Worm (Caenorhabditis elegans) whole organism, L1 larva: ENCODE results near the gene wago-4.

Experiments used
- C16A3.4 ChIP-seq: fragments of 150-350 bp; optimal IDR thresholded peaks from 2 replicates; lab custom pipeline; 2014; ENCODE audit warnings: missing biosample characterization, missing genetic modification characterization
- F16B12.6 ChIP-seq: fragments of 150-350 bp; optimal IDR thresholded peaks from 2 replicates; lab custom pipeline; 2014; ENCODE audit warnings: missing biosample characterization, missing genetic modification characterization
- aha-1 ChIP-seq: fragments of 150-350 bp; optimal IDR thresholded peaks from 2 replicates; lab custom pipeline; 2014; ENCODE audit warnings: missing biosample characterization, missing genetic modification characterization
- aly-2 ChIP-seq: fragments of 150-350 bp; optimal IDR thresholded peaks from 2 replicates; lab custom pipeline; 2014; ENCODE audit warnings: missing biosample characterization, missing genetic modification characterization
- blmp-1 ChIP-seq: fragments of 150-350 bp; optimal IDR thresholded peaks from 2 replicates; lab custom pipeline; 2014; ENCODE audit warnings: missing biosample characterization, missing genetic modification characterization
- ceh-82 ChIP-seq, 3 experiments: fragments of 150-350 bp in 1 of 3; sonication (generic microtip) in 2 of 3; optimal IDR thresholded peaks; 2 replicates each; lab custom pipeline; 2014 to 2017; ENCODE audit warnings: missing biosample characterization in 3 of 3, missing genetic modification characterization in 3 of 3
- ceh-88 ChIP-seq: fragments of 200-800 bp; sonication (Bioruptor generic); IDR thresholded peaks from 2 replicates; pipeline ENCODE4 v1.3.6; 2022; ENCODE audit warnings: missing genetic modification characterization, missing compliant biosample characterization
- ceh-90 ChIP-seq: sonication (generic microtip); optimal IDR thresholded peaks from 2 replicates; lab custom pipeline; 2016; ENCODE audit warnings: missing genetic modification characterization, missing compliant biosample characterization
- dpl-1 ChIP-seq, 3 experiments: fragments of 150-350 bp in 2 of 3; sonication (generic microtip) in 1 of 3; optimal IDR thresholded peaks; 2 replicates each; lab custom pipeline; 2014 to 2017; ENCODE audit warnings: missing biosample characterization in 3 of 3, missing genetic modification characterization in 3 of 3, missing genetic modification reagents in 3 of 3
- efl-1 ChIP-seq, 4 experiments: fragments of 150-350 bp; optimal IDR thresholded peaks in 3 of 4; peaks in 1 of 4; 1 replicate in 1 of 4; 2 replicates in 3 of 4; lab custom pipeline; 2014; ENCODE audit warnings: missing biosample characterization in 2 of 4, missing genetic modification characterization in 2 of 4, missing genetic modification reagents in 2 of 4
- efl-3 ChIP-seq: fragments of 200-800 bp; sonication (Bioruptor generic); optimal IDR thresholded peaks from 2 replicates; lab custom pipeline; 2018; ENCODE audit warnings: mild to moderate bottlenecking, missing genetic modification characterization, missing compliant biosample characterization
- egl-13 ChIP-seq: sonication (generic microtip); optimal IDR thresholded peaks from 2 replicates; lab custom pipeline; 2016; ENCODE audit warnings: missing genotype, missing genetic modification reagents, missing genetic modification characterization, missing compliant biosample characterization
- egl-27 ChIP-seq, 2 experiments: fragments of 150-350 bp in 1 of 2; sonication (generic microtip); optimal IDR thresholded peaks; 3 replicates each; lab custom pipeline; 2017 to 2018; ENCODE audit warnings: missing biosample characterization in 2 of 2, missing genetic modification characterization in 2 of 2, missing genetic modification reagents in 2 of 2
- elt-2 ChIP-seq: sonication (generic microtip); optimal IDR thresholded peaks from 2 replicates; lab custom pipeline; 2016; ENCODE audit warnings: missing genetic modification characterization, mild to moderate bottlenecking, inconsistent platforms, missing compliant biosample characterization, missing genetic modification reagents
- elt-3 ChIP-seq, 6 experiments: fragments of 150-350 bp in 1 of 6; sonication (generic microtip); optimal IDR thresholded peaks; 2 replicates each; lab custom pipeline; 2017 to 2018; ENCODE audit warnings: missing biosample characterization in 6 of 6, missing genetic modification characterization in 6 of 6, inconsistent platforms in 1 of 6
- ets-5 ChIP-seq: fragments of 200-800 bp; sonication (Bioruptor generic); IDR thresholded peaks from 2 replicates; pipeline ENCODE4 v1.3.6; 2022; ENCODE audit warnings: missing genetic modification characterization, missing compliant biosample characterization
- fkh-8 ChIP-seq: sonication (generic microtip); optimal IDR thresholded peaks from 2 replicates; lab custom pipeline; 2016; ENCODE audit warnings: mild to moderate bottlenecking, missing genetic modification characterization, missing compliant biosample characterization
- fos-1 ChIP-seq: fragments of 150-350 bp; optimal IDR thresholded peaks from 2 replicates; lab custom pipeline; 2014; ENCODE audit warnings: missing biosample characterization, missing genetic modification characterization
- grh-1 ChIP-seq: fragments of 200-800 bp; sonication (Bioruptor generic); IDR thresholded peaks from 2 replicates; pipeline ENCODE4 v1.3.6; 2022; ENCODE audit warnings: missing genetic modification reagents, missing genetic modification characterization, missing compliant biosample characterization
- hlh-17 ChIP-seq: fragments of 200-800 bp; sonication (Bioruptor generic); optimal IDR thresholded peaks from 2 replicates; lab custom pipeline; 2018; ENCODE audit warnings: missing genetic modification characterization, mild to moderate bottlenecking, missing compliant biosample characterization, moderate library complexity, borderline replicate concordance
- jun-1 ChIP-seq: fragments of 150-350 bp; optimal IDR thresholded peaks from 2 replicates; lab custom pipeline; 2014; ENCODE audit warnings: missing biosample characterization, missing genetic modification reagents, missing genetic modification characterization
- lin-15B ChIP-seq: fragments of 150-350 bp; sonication (generic microtip); optimal IDR thresholded peaks from 3 replicates; lab custom pipeline; 2014; ENCODE audit warnings: missing biosample characterization, missing genetic modification characterization
- lin-35 ChIP-seq, 2 experiments: fragments of 150-350 bp; optimal IDR thresholded peaks; 2 replicates each; lab custom pipeline; 2014; ENCODE audit warnings: missing biosample characterization in 2 of 2, missing genetic modification characterization in 2 of 2, missing genetic modification reagents in 2 of 2
- lin-39 ChIP-seq: fragments of 150-350 bp; optimal IDR thresholded peaks from 2 replicates; lab custom pipeline; 2014; ENCODE audit warnings: missing biosample characterization, missing genetic modification reagents, missing genetic modification characterization
- lir-3 ChIP-seq: sonication (generic microtip); optimal IDR thresholded peaks from 2 replicates; lab custom pipeline; 2016; ENCODE audit warnings: mild to moderate bottlenecking, missing genetic modification characterization, moderate library complexity, missing compliant biosample characterization; ENCODE audit not compliant: poor library complexity
- mab-9 ChIP-seq: fragments of 200-800 bp; sonication (Bioruptor generic); IDR thresholded peaks from 2 replicates; pipeline ENCODE4 v1.3.6; 2022; ENCODE audit warnings: missing genetic modification reagents, missing genetic modification characterization, missing compliant biosample characterization
- mdl-1 ChIP-seq, 2 experiments: fragments of 150-350 bp; optimal IDR thresholded peaks; 2 replicates each; lab custom pipeline; 2014 to 2017; ENCODE audit warnings: missing biosample characterization in 2 of 2, missing genetic modification characterization in 2 of 2, inconsistent platforms in 1 of 2
- mef-2 ChIP-seq: fragments of 150-350 bp; optimal IDR thresholded peaks from 2 replicates; lab custom pipeline; 2014; ENCODE audit warnings: missing biosample characterization, missing genetic modification characterization
- mep-1 ChIP-seq: fragments of 150-350 bp; optimal IDR thresholded peaks from 2 replicates; lab custom pipeline; 2014; ENCODE audit warnings: missing biosample characterization, missing genetic modification characterization
- nhr-11 ChIP-seq: fragments of 150-350 bp; optimal IDR thresholded peaks from 2 replicates; lab custom pipeline; 2014; ENCODE audit warnings: missing biosample characterization, missing genetic modification characterization
- nhr-12 ChIP-seq: sonication (generic microtip); optimal IDR thresholded peaks from 2 replicates; lab custom pipeline; 2017; ENCODE audit warnings: missing biosample characterization, missing genetic modification characterization
- nhr-19 ChIP-seq: fragments of 200-800 bp; sonication (Bioruptor generic); conservative IDR thresholded peaks from 2 replicates; pipeline ENCODE4 v1.3.6; 2022; ENCODE audit warnings: missing genetic modification characterization, missing compliant biosample characterization
- nhr-20 ChIP-seq: sonication (generic microtip); optimal IDR thresholded peaks from 2 replicates; lab custom pipeline; 2016; ENCODE audit warnings: mild to moderate bottlenecking, missing genetic modification characterization, missing compliant biosample characterization
- nhr-237 ChIP-seq: fragments of 150-350 bp; optimal IDR thresholded peaks from 2 replicates; lab custom pipeline; 2014; ENCODE audit warnings: missing biosample characterization, missing genetic modification characterization
- nhr-28 ChIP-seq: fragments of 150-350 bp; optimal IDR thresholded peaks from 2 replicates; lab custom pipeline; 2014; ENCODE audit warnings: missing biosample characterization, missing genetic modification characterization
- nhr-47 ChIP-seq: sonication (generic microtip); optimal IDR thresholded peaks from 2 replicates; lab custom pipeline; 2016; ENCODE audit warnings: mild to moderate bottlenecking, missing genetic modification characterization, moderate library complexity, missing compliant biosample characterization
- nhr-71 ChIP-seq: sonication (generic microtip); optimal IDR thresholded peaks from 2 replicates; lab custom pipeline; 2016; ENCODE audit warnings: mild to moderate bottlenecking, missing genetic modification characterization, moderate library complexity, missing compliant biosample characterization
- nhr-76 ChIP-seq: sonication (generic microtip); optimal IDR thresholded peaks from 2 replicates; lab custom pipeline; 2017; ENCODE audit warnings: missing biosample characterization, missing genetic modification characterization
- nhr-77 ChIP-seq: fragments of 150-350 bp; optimal IDR thresholded peaks from 2 replicates; lab custom pipeline; 2014; ENCODE audit warnings: missing biosample characterization, missing genetic modification characterization
- nhr-85 ChIP-seq: sonication (generic microtip); peaks from one replicate; lab custom pipeline; 2016; ENCODE audit warnings: missing genetic modification characterization, inconsistent platforms, missing compliant biosample characterization
- nhr-90 ChIP-seq: sonication (generic microtip); optimal IDR thresholded peaks from 2 replicates; lab custom pipeline; 2016; ENCODE audit warnings: mild to moderate bottlenecking, missing genetic modification characterization, missing compliant biosample characterization; ENCODE audit not compliant: poor library complexity
- pqm-1 ChIP-seq: sonication (generic microtip); optimal IDR thresholded peaks from 3 replicates; lab custom pipeline; 2017; ENCODE audit warnings: missing biosample characterization, missing genetic modification characterization
- rnt-1 ChIP-seq: sonication (generic microtip); optimal IDR thresholded peaks from 2 replicates; lab custom pipeline; 2016; ENCODE audit warnings: mild to moderate bottlenecking, missing genetic modification characterization, moderate library complexity, missing compliant biosample characterization
- snu-23 ChIP-seq: sonication (generic microtip); optimal IDR thresholded peaks from 2 replicates; lab custom pipeline; 2016; ENCODE audit warnings: missing genetic modification characterization, missing compliant biosample characterization
- sox-4 ChIP-seq: sonication (generic microtip); optimal IDR thresholded peaks from 2 replicates; lab custom pipeline; 2016; ENCODE audit warnings: missing genetic modification characterization, missing compliant biosample characterization
- sup-37 ChIP-seq: fragments of 200-800 bp; sonication (Bioruptor generic); optimal IDR thresholded peaks from 2 replicates; lab custom pipeline; 2018; ENCODE audit warnings: mild to moderate bottlenecking, missing genetic modification characterization, missing compliant biosample characterization
- swsn-7 ChIP-seq: sonication (generic microtip); optimal IDR thresholded peaks from 2 replicates; lab custom pipeline; 2016; ENCODE audit warnings: missing genetic modification characterization, missing compliant biosample characterization
- tlp-1 ChIP-seq: fragments of 150-350 bp; optimal IDR thresholded peaks from 2 replicates; lab custom pipeline; 2014; ENCODE audit warnings: missing biosample characterization, missing genetic modification characterization
- unc-86 ChIP-seq: sonication (generic microtip); optimal IDR thresholded peaks from 2 replicates; lab custom pipeline; 2016; ENCODE audit warnings: missing genetic modification characterization, missing compliant biosample characterization
- unc-98 ChIP-seq: fragments of 200-800 bp; sonication (Bioruptor generic); IDR thresholded peaks from 2 replicates; pipeline ENCODE4 v1.3.6; 2022; ENCODE audit warnings: missing genetic modification characterization, missing compliant biosample characterization
- vab-15 ChIP-seq: sonication (generic microtip); optimal IDR thresholded peaks from 2 replicates; lab custom pipeline; 2017; ENCODE audit warnings: missing genotype, mild to moderate bottlenecking, missing genetic modification characterization, missing compliant biosample characterization
- xbp-1 ChIP-seq: sonication (generic microtip); optimal IDR thresholded peaks from 2 replicates; lab custom pipeline; 2016; ENCODE audit warnings: missing genetic modification characterization, missing compliant biosample characterization
- zag-1 ChIP-seq: fragments of 150-350 bp; optimal IDR thresholded peaks from 2 replicates; lab custom pipeline; 2014; ENCODE audit warnings: missing biosample characterization, missing genetic modification characterization

The wago-4 gene

DNA sequence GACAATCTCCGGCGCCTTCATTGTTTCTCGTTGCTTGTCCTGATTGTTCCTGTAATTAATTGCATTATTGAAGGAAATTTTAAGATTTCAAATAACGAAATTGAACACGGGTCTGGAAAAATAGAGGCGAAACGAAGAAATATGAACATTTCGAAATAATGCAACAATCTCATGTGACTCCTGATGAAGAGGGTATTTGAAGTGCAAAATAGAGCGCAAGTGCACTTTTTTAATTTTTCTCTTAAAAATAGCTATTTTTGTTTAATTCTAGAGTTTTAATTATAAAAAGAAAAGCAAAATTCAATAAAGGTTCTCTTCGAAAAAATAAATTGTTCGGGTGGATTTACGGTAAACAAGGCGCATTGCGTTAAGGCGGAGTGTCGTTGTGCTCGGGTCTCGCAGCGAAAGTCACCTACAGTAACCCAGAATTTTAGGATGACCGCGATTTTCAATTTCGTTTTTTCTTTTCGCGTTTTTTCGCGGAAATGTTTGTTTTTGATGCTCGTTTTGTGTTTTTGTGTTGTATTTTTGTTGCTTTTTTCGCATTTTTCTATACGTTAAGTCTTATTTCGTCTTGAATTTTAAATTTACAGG, at the start of gene wago-4, which contains the start of gene F58G1.2:
Gene wago-4 (plus strand): TSS at position 592 of the 594 bp plus-strand sequence.
Gene F58G1.2 (minus strand): TSS at position 51 of the 594 bp plus-strand sequence.
- no peak for TF ChIP-seq zag-1 (tag; lab: Kevin White, UChicago)
- no peak for TF ChIP-seq unc-98 (GFP tag; lab: Robert Waterston, UW)
- TF ChIP-seq aha-1 = no peak
- no peak for TF ChIP-seq lin-39 (tag; lab: Kevin White, UChicago)
- TF ChIP-seq nhr-11 (tag; lab: Kevin White, UChicago) = no peak
- TF ChIP-seq ceh-88 (GFP tag; lab: Robert Waterston, UW) = no peak
- TF ChIP-seq mdl-1 (tag; optimal IDR thresholded peaks at IDR 0.05; lab: Kevin White, UChicago) = no peak
- no peak for TF ChIP-seq unc-86
- TF ChIP-seq mep-1 (tag; lab: Kevin White, UChicago) = peak; percentile 8
- TF ChIP-seq sox-4 (tag; lab: Kevin White, UChicago) = no peak
- no peak for TF ChIP-seq nhr-12 (tag; lab: Kevin White, UChicago)
- no peak for TF ChIP-seq egl-27 (tag; optimal IDR thresholded peaks at IDR 0.05; lab: Kevin White, UChicago)
- TF ChIP-seq blmp-1 (tag; lab: Kevin White, UChicago) = no peak
- peak; percentile 26 to 54 for TF ChIP-seq lin-35 (GFP tag; optimal IDR thresholded peaks at IDR 0.05; lab: Kevin White, UChicago)
- TF ChIP-seq efl-3 (GFP tag; lab: Kevin White, UChicago) = no peak
- peak; percentile 23 to 70 (median 41) for TF ChIP-seq dpl-1 (GFP tag; optimal IDR thresholded peaks at IDR 0.05; lab: Kevin White, UChicago)
- TF ChIP-seq grh-1 = no peak
- no peak for TF ChIP-seq mef-2 (tag; lab: Kevin White, UChicago)
- TF ChIP-seq swsn-7 (tag; lab: Kevin White, UChicago) = no peak
- TF ChIP-seq nhr-85 (tag; lab: Kevin White, UChicago) = peak; percentile 68
- TF ChIP-seq sup-37 (GFP tag; lab: Kevin White, UChicago) = no peak
- no peak for TF ChIP-seq egl-13 (tag; lab: Kevin White, UChicago)
- no peak for TF ChIP-seq nhr-20 (tag; lab: Kevin White, UChicago)
- TF ChIP-seq F16B12.6 (tag; lab: Kevin White, UChicago) = no peak
- TF ChIP-seq nhr-19 = no peak
- no peak for TF ChIP-seq mab-9 (GFP tag; lab: Robert Waterston, UW)
- TF ChIP-seq aly-2 (tag; lab: Kevin White, UChicago) = no peak
- TF ChIP-seq ets-5 (GFP tag; lab: Robert Waterston, UW) = no peak
- no peak for TF ChIP-seq tlp-1 (tag; lab: Kevin White, UChicago)
- no peak for TF ChIP-seq C16A3.4 (tag; lab: Kevin White, UChicago)
- TF ChIP-seq elt-3 (tag; optimal IDR thresholded peaks at IDR 0.05; lab: Kevin White, UChicago) = no peak
- TF ChIP-seq ceh-90 (tag; lab: Kevin White, UChicago) = no peak
- TF ChIP-seq efl-1 (optimal IDR thresholded peaks at IDR 0.05; lab: Kevin White, UChicago) = peak; percentile 56 to 58
- TF ChIP-seq efl-1 (GFP tag; optimal IDR thresholded peaks at IDR 0.05 in 1 of 2; lab: Kevin White, UChicago) = peak; percentile 71 to 91
- TF ChIP-seq nhr-76 (tag; lab: Kevin White, UChicago) = no peak
- no peak for TF ChIP-seq nhr-237 (tag; lab: Kevin White, UChicago)
- no peak for TF ChIP-seq fkh-8 (tag; lab: Kevin White, UChicago)
- peak; percentile 10 for TF ChIP-seq rnt-1 (tag; lab: Kevin White, UChicago)
- no peak for TF ChIP-seq fos-1 (tag; lab: Kevin White, UChicago)
- TF ChIP-seq pqm-1 (tag; lab: Kevin White, UChicago) = no peak
- no peak for TF ChIP-seq lir-3 (tag; lab: Kevin White, UChicago)
- no peak for TF ChIP-seq jun-1 (tag; lab: Kevin White, UChicago)
- no peak for TF ChIP-seq ceh-82 (tag; optimal IDR thresholded peaks at IDR 0.05; lab: Kevin White, UChicago)
- no peak for TF ChIP-seq nhr-71 (tag; lab: Kevin White, UChicago)
- no peak for TF ChIP-seq elt-2 (tag; lab: Kevin White, UChicago)
- no peak for TF ChIP-seq snu-23
- no peak for TF ChIP-seq hlh-17 (GFP tag; lab: Kevin White, UChicago)
- no peak for TF ChIP-seq vab-15
- no peak for TF ChIP-seq nhr-28 (tag; lab: Kevin White, UChicago)
- no peak for TF ChIP-seq nhr-90 (tag; lab: Kevin White, UChicago)
- TF ChIP-seq nhr-47 (tag; lab: Kevin White, UChicago) = no peak
- no peak for TF ChIP-seq nhr-77 (tag; lab: Kevin White, UChicago)
- TF ChIP-seq lin-15B (tag; lab: Kevin White, UChicago) = no peak
- no peak for TF ChIP-seq xbp-1
